Worm (Caenorhabditis elegans) whole organism, L1 larva: ENCODE measurements around the gene T13F3.8.

ENCODE experiments used
- F16B12.6 ChIP-seq: fragments of 150-350 bp; optimal IDR thresholded peaks from 2 replicates; lab custom pipeline; 2014; ENCODE audit warnings: missing biosample characterization, missing genetic modification characterization
- aha-1 ChIP-seq: fragments of 150-350 bp; optimal IDR thresholded peaks from 2 replicates; lab custom pipeline; 2014; ENCODE audit warnings: missing biosample characterization, missing genetic modification characterization
- blmp-1 ChIP-seq: fragments of 150-350 bp; optimal IDR thresholded peaks from 2 replicates; lab custom pipeline; 2014; ENCODE audit warnings: missing biosample characterization, missing genetic modification characterization
- ceh-63 ChIP-seq: fragments of 200-800 bp; sonication (Bioruptor generic); optimal IDR thresholded peaks from 2 replicates; lab custom pipeline; 2018; ENCODE audit warnings: mild to moderate bottlenecking, missing genetic modification characterization, missing compliant biosample characterization
- ceh-88 ChIP-seq: fragments of 200-800 bp; sonication (Bioruptor generic); IDR thresholded peaks from 2 replicates; pipeline ENCODE4 v1.3.6; 2022; ENCODE audit warnings: missing genetic modification characterization, missing compliant biosample characterization
- ces-1 ChIP-seq: fragments of 150-350 bp; optimal IDR thresholded peaks from 2 replicates; lab custom pipeline; 2014; ENCODE audit warnings: missing biosample characterization, missing genetic modification reagents, missing genetic modification characterization
- efl-1 ChIP-seq, 4 experiments: fragments of 150-350 bp; optimal IDR thresholded peaks in 3 of 4; peaks in 1 of 4; 1 replicate in 1 of 4; 2 replicates in 3 of 4; lab custom pipeline; 2014; ENCODE audit warnings: missing biosample characterization in 2 of 4, missing genetic modification characterization in 2 of 4, missing genetic modification reagents in 2 of 4
- efl-3 ChIP-seq: fragments of 200-800 bp; sonication (Bioruptor generic); optimal IDR thresholded peaks from 2 replicates; lab custom pipeline; 2018; ENCODE audit warnings: mild to moderate bottlenecking, missing genetic modification characterization, missing compliant biosample characterization
- egl-13 ChIP-seq: sonication (generic microtip); optimal IDR thresholded peaks from 2 replicates; lab custom pipeline; 2016; ENCODE audit warnings: missing genotype, missing genetic modification reagents, missing genetic modification characterization, missing compliant biosample characterization
- elt-2 ChIP-seq: sonication (generic microtip); optimal IDR thresholded peaks from 2 replicates; lab custom pipeline; 2016; ENCODE audit warnings: missing genetic modification characterization, mild to moderate bottlenecking, inconsistent platforms, missing compliant biosample characterization, missing genetic modification reagents
- ets-5 ChIP-seq: fragments of 200-800 bp; sonication (Bioruptor generic); IDR thresholded peaks from 2 replicates; pipeline ENCODE4 v1.3.6; 2022; ENCODE audit warnings: missing genetic modification characterization, missing compliant biosample characterization
- fkh-10 ChIP-seq: sonication (generic microtip); optimal IDR thresholded peaks from 2 replicates; lab custom pipeline; 2017; ENCODE audit warnings: missing biosample characterization, missing genetic modification reagents, missing genetic modification characterization
- fkh-8 ChIP-seq: sonication (generic microtip); optimal IDR thresholded peaks from 2 replicates; lab custom pipeline; 2016; ENCODE audit warnings: mild to moderate bottlenecking, missing genetic modification characterization, missing compliant biosample characterization
- jun-1 ChIP-seq: fragments of 150-350 bp; optimal IDR thresholded peaks from 2 replicates; lab custom pipeline; 2014; ENCODE audit warnings: missing biosample characterization, missing genetic modification reagents, missing genetic modification characterization
- lin-13 ChIP-seq: fragments of 150-350 bp; optimal IDR thresholded peaks from 2 replicates; lab custom pipeline; 2014; ENCODE audit warnings: missing biosample characterization, missing genetic modification reagents, missing genetic modification characterization
- lin-15B ChIP-seq: fragments of 150-350 bp; sonication (generic microtip); optimal IDR thresholded peaks from 3 replicates; lab custom pipeline; 2014; ENCODE audit warnings: missing biosample characterization, missing genetic modification characterization
- lsy-2 ChIP-seq, 2 experiments: fragments of 150-350 bp; optimal IDR thresholded peaks; 2 replicates each; lab custom pipeline; 2014; ENCODE audit warnings: missing biosample characterization in 2 of 2, missing genetic modification characterization in 2 of 2
- mdl-1 ChIP-seq, 2 experiments: fragments of 150-350 bp; optimal IDR thresholded peaks; 2 replicates each; lab custom pipeline; 2014 to 2017; ENCODE audit warnings: missing biosample characterization in 2 of 2, missing genetic modification characterization in 2 of 2, inconsistent platforms in 1 of 2
- mep-1 ChIP-seq: fragments of 150-350 bp; optimal IDR thresholded peaks from 2 replicates; lab custom pipeline; 2014; ENCODE audit warnings: missing biosample characterization, missing genetic modification characterization
- nhr-12 ChIP-seq: sonication (generic microtip); optimal IDR thresholded peaks from 2 replicates; lab custom pipeline; 2017; ENCODE audit warnings: missing biosample characterization, missing genetic modification characterization
- nhr-20 ChIP-seq: sonication (generic microtip); optimal IDR thresholded peaks from 2 replicates; lab custom pipeline; 2016; ENCODE audit warnings: mild to moderate bottlenecking, missing genetic modification characterization, missing compliant biosample characterization
- nhr-47 ChIP-seq: sonication (generic microtip); optimal IDR thresholded peaks from 2 replicates; lab custom pipeline; 2016; ENCODE audit warnings: mild to moderate bottlenecking, missing genetic modification characterization, moderate library complexity, missing compliant biosample characterization
- nhr-71 ChIP-seq: sonication (generic microtip); optimal IDR thresholded peaks from 2 replicates; lab custom pipeline; 2016; ENCODE audit warnings: mild to moderate bottlenecking, missing genetic modification characterization, moderate library complexity, missing compliant biosample characterization
- nhr-84 ChIP-seq: sonication (generic microtip); optimal IDR thresholded peaks from 2 replicates; lab custom pipeline; 2017; ENCODE audit warnings: missing biosample characterization, missing genetic modification characterization
- pag-3 ChIP-seq: sonication (generic microtip); optimal IDR thresholded peaks from 2 replicates; lab custom pipeline; 2017; ENCODE audit warnings: missing genetic modification characterization, mild to moderate bottlenecking, missing compliant biosample characterization, antibody characterized with exemption, borderline replicate concordance; ENCODE audit not compliant: insufficient read depth
- skn-1 ChIP-seq: fragments of 150-350 bp; optimal IDR thresholded peaks from 2 replicates; lab custom pipeline; 2014; ENCODE audit warnings: missing biosample characterization, missing genetic modification characterization
- snpc-4 ChIP-seq: fragments of 150-350 bp; optimal IDR thresholded peaks from 2 replicates; lab custom pipeline; 2014; ENCODE audit warnings: missing biosample characterization, missing genetic modification characterization
- snu-23 ChIP-seq: sonication (generic microtip); optimal IDR thresholded peaks from 2 replicates; lab custom pipeline; 2016; ENCODE audit warnings: missing genetic modification characterization, missing compliant biosample characterization
- sptf-1 ChIP-seq: fragments of 150-350 bp; optimal IDR thresholded peaks from 2 replicates; lab custom pipeline; 2014; ENCODE audit warnings: missing biosample characterization, missing genetic modification characterization
- tbx-2 ChIP-seq: sonication (generic microtip); optimal IDR thresholded peaks from 2 replicates; lab custom pipeline; 2016; ENCODE audit warnings: missing genetic modification characterization, missing compliant biosample characterization
- unc-130 ChIP-seq: fragments of 150-350 bp; optimal IDR thresholded peaks from 2 replicates; lab custom pipeline; 2017; ENCODE audit warnings: missing biosample characterization, missing genetic modification characterization, inconsistent platforms
- unc-62 ChIP-seq: fragments of 150-350 bp; optimal IDR thresholded peaks from 2 replicates; lab custom pipeline; 2014; ENCODE audit warnings: missing biosample characterization, missing genetic modification reagents, missing genetic modification characterization
- vab-15 ChIP-seq: sonication (generic microtip); optimal IDR thresholded peaks from 2 replicates; lab custom pipeline; 2017; ENCODE audit warnings: missing genotype, mild to moderate bottlenecking, missing genetic modification characterization, missing compliant biosample characterization
- xbp-1 ChIP-seq: sonication (generic microtip); optimal IDR thresholded peaks from 2 replicates; lab custom pipeline; 2016; ENCODE audit warnings: missing genetic modification characterization, missing compliant biosample characterization
- ztf-4 ChIP-seq: fragments of 150-350 bp; optimal IDR thresholded peaks from 2 replicates; lab custom pipeline; 2014; ENCODE audit warnings: missing biosample characterization, missing genetic modification characterization

The T13F3.8 gene

DNA sequence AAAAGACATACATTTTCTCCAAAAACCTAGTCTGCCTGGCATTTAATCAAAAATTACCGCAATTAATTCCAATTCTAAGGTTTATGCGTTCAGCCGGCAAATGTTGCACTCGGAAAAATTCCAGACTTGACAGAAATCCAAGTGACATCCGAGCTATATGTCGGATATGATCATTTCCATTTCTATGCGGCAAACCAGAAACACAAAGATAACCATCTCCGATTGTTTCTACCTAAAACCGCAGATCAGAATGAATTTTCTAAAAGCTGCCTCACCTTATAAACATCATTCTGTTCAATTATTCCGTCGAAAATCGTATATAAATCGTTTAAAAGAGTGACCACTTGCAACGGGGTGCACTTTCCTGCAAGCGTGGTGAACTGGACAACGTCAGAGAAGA is 20.5 kb upstream of the T13F3.8 start:
- no peak for TF ChIP-seq ceh-88 (GFP tag; lab: Robert Waterston, UW)
- no peak for TF ChIP-seq lin-15B
- no peak for TF ChIP-seq sptf-1 (tag; lab: Kevin White, UChicago)
- no peak for TF ChIP-seq mep-1 (tag; lab: Kevin White, UChicago)
- no peak for TF ChIP-seq efl-3 (GFP tag; lab: Kevin White, UChicago)
- no peak for TF ChIP-seq ces-1 (GFP tag; lab: Kevin White, UChicago)
- no peak for TF ChIP-seq elt-2
- no peak for TF ChIP-seq pag-3 (tag; lab: Kevin White, UChicago)
- TF ChIP-seq unc-62, result no peak
- TF ChIP-seq nhr-20 (tag; lab: Kevin White, UChicago), result no peak
- TF ChIP-seq fkh-10 (GFP tag; lab: Kevin White, UChicago), result no peak
- TF ChIP-seq xbp-1 (tag; lab: Kevin White, UChicago), result no peak
- TF ChIP-seq blmp-1 (tag; lab: Kevin White, UChicago), result no peak
- no peak for TF ChIP-seq tbx-2 (tag; lab: Kevin White, UChicago)
- no peak for TF ChIP-seq ztf-4

DNA sequence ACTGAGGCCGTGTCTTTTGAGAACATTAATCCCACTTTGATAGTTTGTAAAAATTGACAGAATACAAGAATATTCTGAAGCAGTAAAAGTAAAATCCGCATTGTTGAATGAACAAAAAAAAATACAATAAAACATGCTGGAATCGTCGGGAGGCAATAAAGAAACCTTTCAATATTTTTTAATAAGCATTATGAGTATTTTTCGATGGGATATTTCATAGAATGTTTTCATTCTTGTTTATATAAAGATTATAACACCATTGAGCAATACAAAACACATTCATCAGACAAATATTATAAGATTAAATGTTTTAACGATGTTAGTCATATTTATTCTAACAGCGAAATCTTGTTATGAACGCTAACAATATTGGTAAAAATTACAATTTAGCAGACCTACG is 15.9 kb upstream of the T13F3.8 start, which contains the start of gene gcy-20:
Gene gcy-20 (minus strand): TSS at position 101 of the 400 bp plus-strand sequence.
- TF ChIP-seq nhr-71 (tag; lab: Kevin White, UChicago) (no peak), fkh-10 (GFP tag; lab: Kevin White, UChicago) (no peak), skn-1 (tag; lab: Kevin White, UChicago) (no peak), lin-13 (GFP tag; lab: Kevin White, UChicago) (no peak), snpc-4 (tag; lab: Kevin White, UChicago) (no peak)

DNA sequence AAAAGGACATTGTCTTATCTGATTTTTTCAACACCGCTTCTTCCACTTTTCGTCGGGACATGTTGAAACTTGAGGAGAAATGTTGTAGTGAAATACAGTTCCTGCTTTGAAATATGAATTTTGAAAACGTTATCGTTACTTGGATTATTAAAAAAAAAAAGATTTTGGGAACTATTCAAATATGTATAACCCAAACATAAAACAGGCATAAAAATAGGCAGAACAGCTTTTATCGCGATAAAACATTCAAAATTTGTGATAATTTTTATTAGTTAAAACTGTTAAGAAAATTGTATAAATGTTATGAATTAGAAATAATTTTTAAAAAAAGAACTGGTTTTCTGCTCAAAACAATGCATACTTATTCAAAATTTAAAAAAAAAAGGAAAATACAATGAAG is 13.2 kb upstream of the T13F3.8 start, which contains the start of gene bgnt-1.3:
Gene bgnt-1.3 (minus strand): TSS at position 101 of the 400 bp plus-strand sequence.
- no peak for TF ChIP-seq ceh-63 (GFP tag; lab: Kevin White, UChicago)
- no peak for TF ChIP-seq unc-62
- no peak for TF ChIP-seq nhr-47 (tag; lab: Kevin White, UChicago)
- TF ChIP-seq unc-130 (tag; lab: Kevin White, UChicago), result no peak
- no peak for TF ChIP-seq nhr-71 (tag; lab: Kevin White, UChicago)
- TF ChIP-seq snu-23 (GFP tag; lab: Kevin White, UChicago), result no peak
- no peak for TF ChIP-seq jun-1 (tag; lab: Kevin White, UChicago)
- no peak for TF ChIP-seq nhr-12
- TF ChIP-seq ets-5 (GFP tag; lab: Robert Waterston, UW), result no peak
- TF ChIP-seq fkh-8 (tag; lab: Kevin White, UChicago), result no peak
- TF ChIP-seq ceh-88 (GFP tag; lab: Robert Waterston, UW), result no peak
- no peak for TF ChIP-seq ztf-4
- TF ChIP-seq F16B12.6 (tag; lab: Kevin White, UChicago), result no peak
- no peak for TF ChIP-seq aha-1
- no peak for TF ChIP-seq nhr-84
- no peak for TF ChIP-seq tbx-2 (tag; lab: Kevin White, UChicago)
- no peak for TF ChIP-seq mep-1 (tag; lab: Kevin White, UChicago)
- TF ChIP-seq vab-15 (tag; lab: Kevin White, UChicago), result no peak
- no peak for TF ChIP-seq lin-13 (GFP tag; lab: Kevin White, UChicago)
- TF ChIP-seq blmp-1 (tag; lab: Kevin White, UChicago), result no peak

DNA sequence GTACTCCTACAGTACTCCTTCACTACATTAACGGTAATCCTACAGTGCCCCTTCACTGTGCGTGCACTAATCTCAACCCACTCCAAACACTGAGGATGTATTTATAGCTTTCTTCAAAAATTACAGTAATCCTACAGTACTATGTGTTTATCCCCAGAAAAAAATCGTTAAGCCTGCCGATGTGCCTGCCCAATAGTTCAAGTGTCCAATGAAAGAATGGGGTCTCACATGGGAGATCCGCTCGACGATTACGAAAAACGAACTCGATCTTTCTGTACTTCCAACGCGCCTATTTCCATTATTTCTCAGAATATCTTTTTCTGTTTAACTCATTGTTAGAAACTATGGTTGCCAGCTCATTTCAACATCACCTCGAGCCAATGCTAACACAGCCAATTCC is 11.5 kb upstream of the T13F3.8 start, which contains the start of gene nhr-218:
Gene nhr-218 (plus strand): TSS at position 301 of the 400 bp plus-strand sequence.
- TF ChIP-seq fkh-10 (GFP tag; lab: Kevin White, UChicago) (no peak), lsy-2 (tag; optimal IDR thresholded peaks at IDR 0.05; lab: Kevin White, UChicago) (no peak)

DNA sequence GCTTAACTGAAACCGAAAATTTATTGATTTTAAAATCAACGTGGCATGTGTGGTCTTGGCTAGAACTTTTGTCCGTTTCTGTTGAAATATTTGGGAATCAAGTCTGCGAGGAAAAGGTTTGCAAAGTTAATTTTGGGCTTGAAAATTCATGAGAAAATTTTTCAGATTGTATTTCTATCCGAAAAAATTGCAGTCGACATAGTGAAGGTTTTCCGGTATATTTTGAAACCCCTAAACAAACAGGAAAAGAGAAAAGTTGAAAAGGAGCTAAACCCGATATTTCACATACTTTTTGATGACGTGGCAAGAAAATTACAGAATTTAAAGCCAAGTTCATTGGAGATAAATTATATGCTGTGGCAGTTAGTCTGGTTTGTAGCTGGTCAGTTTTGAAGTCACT is 9.9 kb upstream of the T13F3.8 start, which contains the start of gene nhr-127:
Gene nhr-127 (plus strand): TSS at position 301 of the 400 bp plus-strand sequence.
- TF ChIP-seq mdl-1 (tag; optimal IDR thresholded peaks at IDR 0.05; lab: Kevin White, UChicago), result no peak
- no peak for TF ChIP-seq F16B12.6 (tag; lab: Kevin White, UChicago)
- TF ChIP-seq efl-1 (optimal IDR thresholded peaks at IDR 0.05; lab: Kevin White, UChicago), result no peak
- TF ChIP-seq efl-1 (GFP tag; optimal IDR thresholded peaks at IDR 0.05 in 1 of 2; lab: Kevin White, UChicago), result no peak
- no peak for TF ChIP-seq egl-13 (tag; lab: Kevin White, UChicago)
- TF ChIP-seq, all 84 proteins: peak for 0
